Worm (Caenorhabditis elegans) whole organism, L2 larva: ENCODE measurements around the gene igcm-3.

ENCODE experiments used
- aly-2 ChIP-seq: fragments of 150-350 bp; optimal IDR thresholded peaks from 2 replicates; lab custom pipeline; 2014; ENCODE audit warnings: missing biosample characterization, missing genetic modification characterization
- ama-1 ChIP-seq: fragments of 150-350 bp; optimal IDR thresholded peaks from 2 replicates; lab custom pipeline; 2018; ENCODE audit warnings: inconsistent platforms
- fos-1 ChIP-seq: fragments of 150-350 bp; optimal IDR thresholded peaks from 2 replicates; lab custom pipeline; 2014; ENCODE audit warnings: missing biosample characterization, missing genetic modification characterization
- lin-11 ChIP-seq: fragments of 150-350 bp; sonication (generic microtip); optimal IDR thresholded peaks from 2 replicates; lab custom pipeline; 2014; ENCODE audit warnings: missing biosample characterization, missing genetic modification characterization, inconsistent platforms, mixed read lengths
- lsy-2 ChIP-seq, 2 experiments: fragments of 150-350 bp in 1 of 2; sonication (generic microtip) in 1 of 2; optimal IDR thresholded peaks; 2 replicates each; lab custom pipeline; 2014 to 2017; ENCODE audit warnings: missing biosample characterization in 2 of 2, missing genetic modification characterization in 2 of 2
- nhr-11 ChIP-seq: fragments of 150-350 bp; optimal IDR thresholded peaks from 2 replicates; lab custom pipeline; 2014; ENCODE audit warnings: missing biosample characterization, missing genetic modification characterization
- nhr-12 ChIP-seq: fragments of 150-350 bp; optimal IDR thresholded peaks from 2 replicates; lab custom pipeline; 2014; ENCODE audit warnings: missing biosample characterization, missing genetic modification characterization
- nhr-25 ChIP-seq: fragments of 150-350 bp; sonication (generic microtip); optimal IDR thresholded peaks from 3 replicates; lab custom pipeline; 2014; ENCODE audit warnings: missing biosample characterization, missing genetic modification characterization
- skn-1 ChIP-seq: sonication (generic microtip); optimal IDR thresholded peaks from 2 replicates; lab custom pipeline; 2017; ENCODE audit warnings: missing biosample characterization, missing genetic modification characterization
- unc-39 ChIP-seq: fragments of 150-350 bp; optimal IDR thresholded peaks from 2 replicates; lab custom pipeline; 2014; ENCODE audit warnings: missing biosample characterization, missing genetic modification characterization
- unc-62 ChIP-seq: fragments of 150-350 bp; optimal IDR thresholded peaks from 2 replicates; lab custom pipeline; 2014; ENCODE audit warnings: missing biosample characterization, missing genetic modification reagents, missing genetic modification characterization
- ztf-4 ChIP-seq: fragments of 150-350 bp; optimal IDR thresholded peaks from 2 replicates; lab custom pipeline; 2014; ENCODE audit warnings: missing biosample characterization, missing genetic modification characterization

- TF ChIP-seq fos-1 (tag; lab: Kevin White, UChicago) (no peak), aly-2 (tag; lab: Kevin White, UChicago) (no peak), unc-62 (no peak), unc-39 (tag; lab: Kevin White, UChicago) (no peak), ama-1 (no peak), nhr-11 (tag; lab: Kevin White, UChicago) (no peak), nhr-12 (no peak), nhr-25 (tag; lab: Kevin White, UChicago) (no peak), ztf-4 (tag; lab: Kevin White, UChicago) (no peak), lsy-2 (tag; optimal IDR thresholded peaks at IDR 0.05; lab: Kevin White, UChicago) (no peak), skn-1 (no peak), lin-11 (tag; lab: Kevin White, UChicago) (no peak)
Observed at ce11 chrX:2663798-2664197, 41.9 kb downstream of the igcm-3 start.
